Worm (Caenorhabditis elegans): ENCODE data around the gene ufm-1.
A peak's percentile ranks its signal among the peaks of the same experiment; 100 is the strongest.

- TF ChIP-seq med-1 (GFP tag; optimal IDR thresholded peaks at IDR 0.05; ENCODE audit: insufficient read depth) (no peak), flt-1 (GFP tag; IDR thresholded peaks at IDR 0.05) (no peak), ztf-23 (GFP tag; IDR thresholded peaks at IDR 0.05) (peak; percentile 40; the same call in 1 of the 2 replicates), ref-1 (GFP tag; conservative IDR thresholded peaks at IDR 0.05) (no peak)
Observed at ce11 chrIII:7812208-7812880, 46.4 kb upstream of the ufm-1 start.

All from whole organism, midembryonic.